Worm (Caenorhabditis elegans): ENCODE data around the gene nhx-4.
A peak's percentile ranks its signal among the peaks of the same experiment; 100 is the strongest.

Gene nhx-4

ce11 chrX:6940775-6941174, 26.7 kb downstream of the nhx-4 start:
- TF ChIP-seq ztf-29 (GFP tag; IDR thresholded peaks at IDR 0.05) (no peak), flt-1 (GFP tag; IDR thresholded peaks at IDR 0.05) (no peak), T22C8.4 (GFP tag; IDR thresholded peaks at IDR 0.05) (no peak), klf-2 (GFP tag; conservative IDR thresholded peaks at IDR 0.05) (no peak), med-1 (GFP tag; optimal IDR thresholded peaks at IDR 0.05; ENCODE audit: insufficient read depth) (no peak), ztf-23 (GFP tag; IDR thresholded peaks at IDR 0.05) (no peak), cog-1 (tag; optimal IDR thresholded peaks at IDR 0.05) (no peak), tab-1 (GFP tag; IDR thresholded peaks at IDR 0.05) (no peak), ref-1 (GFP tag; conservative IDR thresholded peaks at IDR 0.05) (no peak)

ce11 chrX:6941711-6942110, 27.6 kb downstream of the nhx-4 start:
- TF ChIP-seq ztf-23 (GFP tag; IDR thresholded peaks at IDR 0.05): no peak
- no peak for TF ChIP-seq T22C8.4 (GFP tag; IDR thresholded peaks at IDR 0.05)
- TF ChIP-seq flt-1 (GFP tag; IDR thresholded peaks at IDR 0.05): no peak
- no peak for TF ChIP-seq ztf-29 (GFP tag; IDR thresholded peaks at IDR 0.05)
- no peak for TF ChIP-seq klf-2 (GFP tag; conservative IDR thresholded peaks at IDR 0.05)
- TF ChIP-seq med-1 (GFP tag; optimal IDR thresholded peaks at IDR 0.05; ENCODE audit: insufficient read depth): no peak
- no peak for TF ChIP-seq ref-1 (GFP tag; conservative IDR thresholded peaks at IDR 0.05)
- TF ChIP-seq tab-1 (GFP tag; IDR thresholded peaks at IDR 0.05): no peak
- no peak for TF ChIP-seq cog-1 (tag; optimal IDR thresholded peaks at IDR 0.05)

DNA sequence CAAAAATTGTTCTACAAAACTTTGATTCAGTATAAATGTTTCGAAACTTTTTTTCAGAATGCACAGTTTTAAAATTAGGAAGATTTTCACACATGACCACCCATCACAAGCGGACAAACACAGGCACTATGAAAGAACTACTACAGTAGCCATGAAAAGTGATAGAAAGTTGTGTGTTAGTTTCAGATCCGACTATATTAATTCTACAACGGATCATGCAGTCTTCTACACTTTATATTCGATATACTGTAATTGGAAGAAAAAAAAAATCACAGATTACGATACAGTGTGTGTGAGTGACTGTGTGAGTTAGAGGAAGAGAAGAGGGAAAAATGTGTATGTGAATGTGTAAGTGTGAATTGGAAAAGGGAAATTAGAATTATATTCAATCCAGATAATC, 32.7 kb downstream of the nhx-4 start:
- TF ChIP-seq tab-1 (GFP tag; IDR thresholded peaks at IDR 0.05): no peak
- TF ChIP-seq T22C8.4 (GFP tag; IDR thresholded peaks at IDR 0.05): no peak
- TF ChIP-seq ztf-29 (GFP tag; IDR thresholded peaks at IDR 0.05): no peak
- no peak for TF ChIP-seq ref-1 (GFP tag; conservative IDR thresholded peaks at IDR 0.05)
- no peak for TF ChIP-seq cog-1 (tag; optimal IDR thresholded peaks at IDR 0.05)
- TF ChIP-seq flt-1 (GFP tag; IDR thresholded peaks at IDR 0.05): no peak
- TF ChIP-seq med-1 (GFP tag; optimal IDR thresholded peaks at IDR 0.05; ENCODE audit: insufficient read depth): no peak
- TF ChIP-seq klf-2 (GFP tag; conservative IDR thresholded peaks at IDR 0.05): no peak
- no peak for TF ChIP-seq ztf-23 (GFP tag; IDR thresholded peaks at IDR 0.05)

ce11 chrX:6953339-6953738, 39.2 kb downstream of the nhx-4 start:
- TF ChIP-seq ztf-23 (GFP tag; IDR thresholded peaks at IDR 0.05) (0 out of 2 replicates have a peak, but pooled peaks have one; percentile 62), med-1 (GFP tag; optimal IDR thresholded peaks at IDR 0.05; ENCODE audit: insufficient read depth) (no peak), flt-1 (GFP tag; IDR thresholded peaks at IDR 0.05) (0 out of 2 replicates have a peak, but pooled peaks have one; percentile 21), klf-2 (GFP tag; conservative IDR thresholded peaks at IDR 0.05) (0 out of 2 replicates have a peak, but pooled peaks have one; percentile 8), ztf-29 (GFP tag; IDR thresholded peaks at IDR 0.05) (no peak)

- TF ChIP-seq klf-2 (GFP tag; conservative IDR thresholded peaks at IDR 0.05): no peak
- no peak for TF ChIP-seq ref-1 (GFP tag; conservative IDR thresholded peaks at IDR 0.05)
- TF ChIP-seq tab-1 (GFP tag; IDR thresholded peaks at IDR 0.05): no peak
- TF ChIP-seq cog-1 (tag; optimal IDR thresholded peaks at IDR 0.05): no peak
- TF ChIP-seq ztf-29 (GFP tag; IDR thresholded peaks at IDR 0.05): no peak
- no peak for TF ChIP-seq T22C8.4 (GFP tag; IDR thresholded peaks at IDR 0.05)
- no peak for TF ChIP-seq med-1 (GFP tag; optimal IDR thresholded peaks at IDR 0.05; ENCODE audit: insufficient read depth)
- no peak for TF ChIP-seq ztf-23 (GFP tag; IDR thresholded peaks at IDR 0.05)
- no peak for TF ChIP-seq flt-1 (GFP tag; IDR thresholded peaks at IDR 0.05)
These were observed 42.2 kb downstream of the nhx-4 start, which contains the start of gene inx-1 for ce11 chrX:6956299-6956698. inx-1 (minus strand) TSS chrX:6956399.

ce11 chrX:6958914-6959313, 44.8 kb downstream of the nhx-4 start:
- TF ChIP-seq klf-2 (GFP tag; conservative IDR thresholded peaks at IDR 0.05) (no peak), ztf-23 (GFP tag; IDR thresholded peaks at IDR 0.05) (peak; percentile 44; the same call in 1 of the 2 replicates), cog-1 (tag; optimal IDR thresholded peaks at IDR 0.05) (no peak), tab-1 (GFP tag; IDR thresholded peaks at IDR 0.05) (no peak), T22C8.4 (GFP tag; IDR thresholded peaks at IDR 0.05) (no peak)

DNA sequence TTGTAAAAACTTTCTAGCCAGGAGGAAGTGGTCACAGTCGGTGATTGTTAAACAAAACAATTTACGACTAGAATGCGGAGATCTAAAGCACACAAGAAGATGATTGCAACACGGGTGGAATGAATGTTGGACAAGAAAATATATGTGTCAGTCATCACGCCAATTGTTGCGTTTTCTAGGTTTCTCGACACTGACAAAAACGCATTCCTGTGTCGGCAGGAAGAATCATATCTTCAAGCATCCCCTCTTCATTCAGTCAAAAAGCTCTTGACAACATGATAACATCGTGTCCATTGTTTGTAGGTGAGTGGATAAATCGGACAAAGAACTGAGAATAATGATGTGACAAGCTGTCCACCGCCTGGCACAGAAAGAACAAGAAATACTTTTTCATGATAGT, 45.4 kb downstream of the nhx-4 start:
- TF ChIP-seq flt-1 (GFP tag; IDR thresholded peaks at IDR 0.05) (no peak), cog-1 (tag; optimal IDR thresholded peaks at IDR 0.05) (peak; percentile 16)

ce11 chrX:6962347-6962746, 48.3 kb downstream of the nhx-4 start:
- TF ChIP-seq T22C8.4 (GFP tag; IDR thresholded peaks at IDR 0.05): no peak
- TF ChIP-seq flt-1 (GFP tag; IDR thresholded peaks at IDR 0.05): no peak
- TF ChIP-seq ztf-23 (GFP tag; IDR thresholded peaks at IDR 0.05): no peak
- TF ChIP-seq klf-2 (GFP tag; conservative IDR thresholded peaks at IDR 0.05): no peak
- no peak for TF ChIP-seq ref-1 (GFP tag; conservative IDR thresholded peaks at IDR 0.05)

DNA sequence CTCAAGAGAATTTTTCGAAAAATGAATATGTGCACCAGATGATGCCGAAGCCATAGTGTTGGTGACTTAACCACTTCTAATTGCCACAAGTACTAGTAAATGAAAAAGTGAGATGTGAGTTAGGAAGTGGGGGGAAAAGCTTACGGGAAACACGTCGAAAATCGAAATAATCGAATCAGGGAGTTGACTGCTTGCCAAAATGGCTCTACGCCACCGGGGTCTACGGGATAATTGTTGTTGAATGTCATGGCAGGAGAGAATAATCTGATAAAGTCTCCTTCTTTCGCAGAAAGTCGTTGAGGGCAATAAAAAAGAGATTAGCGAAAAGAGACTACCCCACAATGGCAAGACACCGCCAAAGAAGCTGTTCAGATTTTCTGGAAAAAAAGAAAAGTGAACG, 49.8 kb downstream of the nhx-4 start:
- TF ChIP-seq klf-2 (GFP tag; conservative IDR thresholded peaks at IDR 0.05) (no peak), T22C8.4 (GFP tag; IDR thresholded peaks at IDR 0.05) (no peak), med-1 (GFP tag; optimal IDR thresholded peaks at IDR 0.05; ENCODE audit: insufficient read depth) (no peak), ref-1 (GFP tag; conservative IDR thresholded peaks at IDR 0.05) (no peak), ztf-23 (GFP tag; IDR thresholded peaks at IDR 0.05) (no peak), ztf-29 (GFP tag; IDR thresholded peaks at IDR 0.05) (no peak), cog-1 (tag; optimal IDR thresholded peaks at IDR 0.05) (no peak), tab-1 (GFP tag; IDR thresholded peaks at IDR 0.05) (no peak), flt-1 (GFP tag; IDR thresholded peaks at IDR 0.05) (no peak)

DNA sequence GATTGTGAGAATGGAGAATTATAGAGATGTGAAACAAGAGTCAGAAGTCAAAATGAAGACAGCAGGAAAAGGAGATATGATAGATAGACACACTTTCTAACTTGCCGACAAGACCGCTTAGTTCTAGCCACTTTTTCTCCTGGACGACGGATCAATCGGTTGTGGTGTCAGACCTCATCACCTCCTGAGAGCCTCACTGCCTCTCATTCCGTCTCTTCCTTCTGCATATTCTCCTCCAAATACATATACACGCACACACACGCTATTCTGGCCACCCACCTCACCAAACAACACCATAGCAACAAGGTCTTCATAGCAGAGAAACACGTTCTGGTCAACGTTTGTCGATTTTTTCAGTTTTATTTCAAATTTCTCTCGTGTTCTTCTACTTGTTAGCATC, 53.0 kb downstream of the nhx-4 start, which contains the start of gene F01E11.3:
Gene F01E11.3 (plus strand): TSS at position 301 of the 400 bp plus-strand sequence.
- TF ChIP-seq ztf-23 (GFP tag; IDR thresholded peaks at IDR 0.05) (no peak), T22C8.4 (GFP tag; IDR thresholded peaks at IDR 0.05) (no peak), ztf-29 (GFP tag; IDR thresholded peaks at IDR 0.05) (no peak), tab-1 (GFP tag; IDR thresholded peaks at IDR 0.05) (no peak), ref-1 (GFP tag; conservative IDR thresholded peaks at IDR 0.05) (no peak), med-1 (GFP tag; optimal IDR thresholded peaks at IDR 0.05; ENCODE audit: insufficient read depth) (no peak), cog-1 (tag; optimal IDR thresholded peaks at IDR 0.05) (no peak), flt-1 (GFP tag; IDR thresholded peaks at IDR 0.05) (no peak), klf-2 (GFP tag; conservative IDR thresholded peaks at IDR 0.05) (no peak)
